Fruit fly (Drosophila melanogaster): Measurements from ENCODE around the gene CG15880.

Gene CG15880

DNA sequence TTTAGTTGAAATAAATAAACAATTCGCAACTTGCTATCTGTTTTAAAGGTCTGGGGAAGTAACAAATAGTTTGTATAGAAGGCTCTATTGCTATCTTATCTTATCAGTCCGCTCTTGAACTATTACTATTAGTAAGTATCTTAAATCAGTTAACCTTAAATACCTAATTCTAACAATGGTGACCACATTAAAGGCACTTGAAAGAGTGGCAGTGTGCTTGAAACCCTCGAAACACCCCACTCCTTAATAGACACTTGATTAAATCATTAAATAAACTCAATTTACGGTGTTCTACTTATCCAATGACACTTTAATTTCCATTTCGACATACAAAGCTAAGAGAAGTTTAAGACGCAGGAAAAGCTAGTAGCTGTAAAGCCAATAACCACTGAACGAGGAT lies 21.0 kb upstream of the CG15880 start:
- no peak for TF ChIP-seq CG8478 (optimal IDR thresholded peaks at IDR 0.05)

DNA sequence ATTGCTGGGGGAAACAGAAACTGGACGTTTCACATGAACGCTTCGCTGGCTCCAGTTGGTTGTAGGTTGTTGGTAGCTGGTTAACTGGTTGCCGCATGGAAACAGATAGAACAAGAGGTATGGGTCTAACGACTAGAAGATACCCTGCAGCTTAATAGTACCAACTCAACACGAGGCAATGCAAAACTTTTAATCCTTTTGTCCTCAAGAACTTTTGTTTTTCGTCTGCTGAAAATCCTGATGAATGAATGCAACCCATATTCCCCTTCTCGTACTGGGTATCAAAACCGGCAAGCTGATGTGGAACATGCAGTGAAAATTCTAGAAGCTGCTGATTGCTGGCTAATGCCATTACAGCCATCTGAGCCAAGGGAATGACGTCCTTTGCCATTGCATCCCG lies 20.2 kb upstream of the CG15880 start:
- TF ChIP-seq CG8478 (optimal IDR thresholded peaks at IDR 0.05) (no peak), psq (optimal IDR thresholded peaks at IDR 0.05) (no peak), EcR (GFP tag; optimal IDR thresholded peaks at IDR 0.05) (no peak), pan (optimal IDR thresholded peaks at IDR 0.05) (peak; percentile 56), Dll (optimal IDR thresholded peaks at IDR 0.05) (no peak), usp (GFP tag; optimal IDR thresholded peaks at IDR 0.05) (no peak)

DNA sequence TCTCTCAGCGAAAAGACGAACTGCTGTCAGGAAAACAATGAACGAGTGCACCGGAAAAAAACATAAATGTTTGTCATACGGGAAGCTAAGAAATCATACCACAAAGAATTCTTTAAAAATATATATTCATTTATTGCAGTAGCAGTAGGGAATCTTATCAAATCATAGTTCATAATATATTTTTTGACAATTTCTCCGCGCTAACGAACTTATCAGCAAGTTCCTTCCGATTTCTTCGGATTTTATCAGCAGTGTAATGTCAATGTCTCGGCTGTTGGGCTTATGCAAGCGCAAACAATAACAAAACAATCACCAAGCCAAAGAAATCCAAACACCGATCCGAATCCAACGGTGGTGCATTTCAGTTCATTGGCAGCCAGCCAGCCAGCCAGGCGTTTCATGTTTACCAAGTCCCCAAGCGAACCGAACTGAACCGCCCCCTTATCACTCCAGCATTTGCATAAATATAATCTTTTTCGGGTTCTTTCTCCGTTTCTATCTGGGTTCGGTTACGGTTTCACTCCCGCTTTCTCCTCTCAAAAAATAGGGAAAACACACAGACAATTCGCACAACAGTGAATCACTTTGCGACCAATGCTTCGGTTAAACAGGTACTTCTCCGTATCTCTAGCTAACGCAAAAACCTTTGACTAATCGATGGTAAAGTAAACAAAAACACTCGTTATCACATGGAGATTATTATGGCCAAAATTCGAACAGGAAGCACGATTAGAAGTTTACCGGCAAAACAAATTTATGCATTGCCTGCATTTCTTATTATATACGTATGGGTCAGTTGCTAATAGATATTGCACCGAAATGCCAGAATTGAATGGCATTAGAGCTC lies 10.0 kb upstream of the CG15880 start:
- TF ChIP-seq EcR (GFP tag; optimal IDR thresholded peaks at IDR 0.05) (no peak), usp (GFP tag; optimal IDR thresholded peaks at IDR 0.05) (no peak), CG8478 (optimal IDR thresholded peaks at IDR 0.05) (no peak), psq (optimal IDR thresholded peaks at IDR 0.05) (no peak), pan (optimal IDR thresholded peaks at IDR 0.05) (no peak), Dll (optimal IDR thresholded peaks at IDR 0.05) (no peak)

DNA sequence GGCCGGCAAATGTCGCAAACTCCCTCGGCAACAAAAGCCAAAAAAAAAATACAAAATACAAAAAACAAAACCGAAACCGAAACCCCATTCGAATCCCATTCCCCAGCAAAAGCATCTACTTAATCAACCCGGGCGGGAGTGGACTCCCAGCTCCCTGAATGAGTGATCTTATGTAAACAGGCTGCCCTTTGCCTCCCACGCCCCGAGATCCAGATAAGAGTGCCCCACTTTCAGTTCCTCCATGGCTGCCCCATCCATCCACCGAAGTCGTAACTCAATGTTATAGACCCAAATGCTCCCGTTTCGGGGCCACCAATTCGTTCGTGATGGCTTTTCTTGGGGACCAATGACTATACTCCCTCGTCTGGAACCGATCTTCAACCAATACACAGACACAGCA lies 9.3 kb upstream of the CG15880 start:
- TF ChIP-seq usp (GFP tag; optimal IDR thresholded peaks at IDR 0.05): no peak
- no peak for TF ChIP-seq EcR (GFP tag; optimal IDR thresholded peaks at IDR 0.05)
- no peak for TF ChIP-seq Dll (optimal IDR thresholded peaks at IDR 0.05)
- TF ChIP-seq pan (optimal IDR thresholded peaks at IDR 0.05): no peak

DNA sequence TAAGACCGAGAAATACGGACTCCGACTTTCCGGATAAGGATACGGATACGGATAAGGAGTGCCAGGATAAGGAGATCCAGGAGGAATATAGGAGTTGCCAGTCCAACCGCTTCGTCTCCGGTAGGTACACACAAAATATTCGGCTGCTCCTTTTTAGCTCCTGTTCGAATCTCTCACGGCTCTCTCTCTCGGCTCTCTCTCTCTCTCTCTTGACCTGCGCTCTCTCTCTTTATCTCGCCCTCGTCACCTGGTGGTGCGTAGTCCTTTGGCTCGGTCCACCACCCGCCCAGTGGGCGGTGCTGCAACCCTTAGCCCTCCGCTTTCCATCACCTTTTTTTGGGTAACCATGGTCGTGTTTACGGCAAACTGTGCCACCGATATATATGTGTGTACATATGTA lies 8.6 kb upstream of the CG15880 start:
- TF ChIP-seq CG8478 (optimal IDR thresholded peaks at IDR 0.05) (no peak), Dll (optimal IDR thresholded peaks at IDR 0.05) (peak; percentile 46)

DNA sequence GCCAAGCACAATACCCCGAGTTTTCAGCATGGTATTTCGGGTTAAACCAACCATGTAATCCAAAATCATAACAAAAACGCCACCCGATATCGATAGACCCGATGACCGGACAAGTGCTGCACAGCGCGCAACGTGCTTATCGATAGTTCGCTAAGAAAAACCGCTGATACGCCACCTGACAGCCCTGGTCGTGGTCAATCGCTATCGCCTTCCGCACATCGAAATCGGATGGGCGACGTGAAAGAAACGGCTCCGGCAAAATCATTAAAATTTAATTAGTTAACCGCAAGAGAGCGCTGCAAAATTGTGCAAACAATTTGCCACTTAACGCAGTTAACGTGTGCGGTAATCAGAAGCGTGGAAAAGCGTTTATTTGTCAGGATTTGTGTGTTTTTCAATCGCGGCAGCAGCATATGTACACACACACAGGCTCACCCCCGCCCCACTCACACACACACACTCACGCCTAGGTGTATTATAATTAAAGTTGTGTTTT lies 8.1 kb upstream of the CG15880 start, which contains the start of the genes CG3862 and dock:
Gene CG3862, minus strand, starts transcription at position 94 of the 496 bp plus-strand sequence.
Gene dock, plus strand, starts transcription at position 202 of the 496 bp plus-strand sequence.
- no peak for TF ChIP-seq pan (optimal IDR thresholded peaks at IDR 0.05)
- no peak for TF ChIP-seq CG8478 (optimal IDR thresholded peaks at IDR 0.05)
- no peak for TF ChIP-seq usp (GFP tag; optimal IDR thresholded peaks at IDR 0.05)
- no peak for TF ChIP-seq psq (optimal IDR thresholded peaks at IDR 0.05)
- no peak for TF ChIP-seq Dll (optimal IDR thresholded peaks at IDR 0.05)
- TF ChIP-seq EcR (GFP tag; optimal IDR thresholded peaks at IDR 0.05): no peak

DNA sequence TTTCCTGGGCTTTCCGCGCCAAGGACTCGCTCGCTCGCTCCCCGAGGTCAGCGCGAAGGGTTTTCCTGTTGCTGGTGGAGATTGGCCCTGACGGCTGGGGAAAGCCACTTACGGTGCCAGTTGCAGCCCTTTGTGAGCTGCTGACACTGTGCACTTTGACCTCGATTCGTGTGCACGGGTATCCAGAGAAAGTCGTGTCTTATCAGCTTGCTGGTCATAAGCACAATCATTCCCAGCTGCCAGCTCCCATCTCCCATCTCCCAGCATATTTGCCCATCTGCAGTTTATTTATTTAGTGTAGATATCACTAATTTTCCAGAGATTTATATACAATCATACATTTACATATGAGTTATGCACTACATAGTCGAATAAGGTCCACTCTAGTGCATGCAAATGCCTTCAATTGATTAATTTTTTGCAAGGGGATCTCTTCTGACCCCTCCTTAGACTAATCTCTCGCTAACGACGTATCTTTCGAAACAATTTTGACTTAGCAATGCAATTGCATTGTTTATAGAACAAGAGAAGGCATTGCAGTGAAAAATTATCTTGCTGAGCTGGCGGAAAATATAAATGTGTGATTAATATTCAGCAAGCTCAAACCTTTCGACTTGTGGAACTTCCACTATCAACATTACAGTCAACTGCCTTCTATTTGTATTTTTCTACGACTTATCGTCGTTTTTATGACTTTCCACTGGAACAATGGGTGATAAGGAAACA lies 4.4 kb upstream of the CG15880 start:
- TF ChIP-seq usp (GFP tag; optimal IDR thresholded peaks at IDR 0.05): no peak
- TF ChIP-seq psq (optimal IDR thresholded peaks at IDR 0.05): no peak
- no peak for TF ChIP-seq Dll (optimal IDR thresholded peaks at IDR 0.05)
- TF ChIP-seq CG8478 (optimal IDR thresholded peaks at IDR 0.05): no peak
- TF ChIP-seq pan (optimal IDR thresholded peaks at IDR 0.05): no peak
- TF ChIP-seq EcR (GFP tag; optimal IDR thresholded peaks at IDR 0.05): no peak

DNA sequence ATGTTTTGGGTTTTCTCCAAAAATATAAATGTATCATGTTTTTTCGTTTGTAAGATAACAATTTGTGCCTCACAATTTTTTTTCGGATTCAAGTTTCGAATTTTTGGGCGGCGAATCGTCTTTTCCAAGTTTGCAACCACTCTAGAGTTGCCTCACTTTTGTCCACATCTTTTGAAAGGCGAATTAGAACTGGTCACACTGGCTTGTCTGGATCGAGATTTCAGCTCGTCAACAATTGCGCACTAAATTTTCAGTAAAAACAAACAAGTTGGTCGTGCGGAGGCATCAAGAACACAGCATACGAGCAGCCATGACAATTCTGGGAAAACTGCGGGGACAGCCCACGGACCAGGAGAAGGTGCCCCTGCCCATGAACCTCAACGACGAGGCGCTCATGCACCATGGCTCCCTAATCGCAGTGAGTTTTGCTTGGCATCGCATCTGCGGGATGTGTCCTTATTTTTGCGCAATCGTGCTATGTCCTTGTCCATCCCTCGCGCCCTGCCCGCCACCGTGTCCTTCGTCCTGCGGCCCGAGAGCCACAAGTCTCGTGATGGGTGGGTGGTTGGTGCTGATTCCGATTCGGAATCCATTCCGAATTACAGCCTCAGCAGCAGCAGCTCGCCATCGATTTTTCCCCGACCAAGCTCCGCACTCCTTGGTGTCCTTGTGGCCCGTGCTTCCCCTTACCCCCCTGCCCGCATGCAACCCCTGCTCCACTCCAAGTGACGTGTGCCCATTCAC lies 3.7 kb upstream of the CG15880 start, which contains the start of gene CG3662:
Gene CG3662, plus strand, starts transcription at position 48 of the 744 bp plus-strand sequence.
- TF ChIP-seq Dll (optimal IDR thresholded peaks at IDR 0.05) (no peak), CG8478 (optimal IDR thresholded peaks at IDR 0.05) (no peak), EcR (GFP tag; optimal IDR thresholded peaks at IDR 0.05) (no peak), pan (optimal IDR thresholded peaks at IDR 0.05) (no peak), usp (GFP tag; optimal IDR thresholded peaks at IDR 0.05) (no peak), psq (optimal IDR thresholded peaks at IDR 0.05) (no peak)

DNA sequence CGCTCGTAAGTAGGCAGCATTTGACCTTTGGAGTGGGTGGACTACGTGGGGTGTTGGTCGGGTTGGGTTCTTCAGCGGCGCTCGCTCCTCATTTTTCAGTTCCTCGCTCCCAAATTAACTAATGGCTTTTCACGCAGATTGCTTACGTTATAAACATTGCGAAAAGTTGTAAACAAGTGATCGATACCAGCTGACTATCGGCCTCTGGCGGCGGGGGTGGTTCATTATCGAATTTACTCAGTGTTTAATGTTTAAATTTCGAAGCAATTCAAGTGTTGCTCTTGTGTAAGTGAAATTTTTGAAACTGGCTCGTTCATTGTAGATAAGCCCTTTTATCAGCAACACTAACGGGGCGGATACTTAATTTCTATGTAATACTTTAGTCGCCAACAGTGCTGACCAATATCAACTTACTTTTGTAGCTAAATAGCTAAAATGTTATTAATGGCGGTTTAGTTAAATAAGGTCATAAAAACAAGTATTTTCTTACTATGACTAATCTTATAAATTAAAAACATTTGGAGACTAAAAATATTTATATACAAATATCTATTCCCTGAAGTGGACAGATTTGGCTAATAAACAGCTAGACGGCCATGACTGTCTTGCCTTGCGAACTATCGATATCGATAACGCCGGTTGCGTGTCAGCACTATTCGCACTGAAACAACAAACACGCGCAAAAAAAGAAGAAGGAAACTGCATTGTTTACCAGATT lies 1.7 kb upstream of the CG15880 start, which contains the start of the genes PGAP2 and Clp:
Gene PGAP2, minus strand, starts transcription at position 194 of the 718 bp plus-strand sequence.
Gene Clp, plus strand, starts transcription at position 650 of the 718 bp plus-strand sequence.
- no peak for TF ChIP-seq CG8478 (optimal IDR thresholded peaks at IDR 0.05)
- TF ChIP-seq pan (optimal IDR thresholded peaks at IDR 0.05): no peak
- no peak for TF ChIP-seq EcR (GFP tag; optimal IDR thresholded peaks at IDR 0.05)
- no peak for TF ChIP-seq psq (optimal IDR thresholded peaks at IDR 0.05)
- no peak for TF ChIP-seq usp (GFP tag; optimal IDR thresholded peaks at IDR 0.05)
- TF ChIP-seq Dll (optimal IDR thresholded peaks at IDR 0.05): no peak

DNA sequence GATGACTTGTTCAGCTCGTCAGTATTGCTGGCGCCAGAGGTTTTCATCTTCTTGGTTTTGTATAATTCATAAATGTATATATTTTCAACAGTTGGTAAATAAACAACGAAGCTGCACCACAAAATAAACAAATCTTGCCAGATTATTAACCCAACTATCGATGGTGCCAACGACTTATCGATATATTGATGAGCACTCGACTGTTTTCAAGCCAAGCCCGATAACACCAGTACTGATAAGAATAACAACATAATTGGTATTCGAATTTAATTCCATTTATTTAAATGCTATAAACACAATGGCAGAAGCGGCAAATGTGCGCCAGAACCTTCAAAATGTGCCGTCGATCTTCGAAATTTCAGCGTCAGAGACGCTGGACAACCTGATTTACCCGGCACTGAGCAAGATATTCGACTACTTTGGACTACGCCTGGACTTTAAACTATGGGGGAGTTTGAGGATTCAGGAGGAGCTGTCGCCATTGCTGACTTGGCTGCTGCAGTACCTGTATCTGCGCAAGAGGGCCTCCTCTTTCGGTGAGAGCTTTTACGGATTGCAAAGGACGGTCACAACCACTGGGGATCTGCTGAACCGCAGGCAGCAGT lies 1.9 kb downstream of the CG15880 start, which contains the start of the genes Saf6 and Pex12:
Gene Saf6, minus strand, starts transcription at position 166 of the 605 bp plus-strand sequence.
Gene Pex12, plus strand, starts transcription at position 209 of the 605 bp plus-strand sequence.
- no peak for TF ChIP-seq usp (GFP tag; optimal IDR thresholded peaks at IDR 0.05)
- no peak for TF ChIP-seq pan (optimal IDR thresholded peaks at IDR 0.05)
- TF ChIP-seq Dll (optimal IDR thresholded peaks at IDR 0.05): no peak
- no peak for TF ChIP-seq CG8478 (optimal IDR thresholded peaks at IDR 0.05)
- no peak for TF ChIP-seq EcR (GFP tag; optimal IDR thresholded peaks at IDR 0.05)
- no peak for TF ChIP-seq psq (optimal IDR thresholded peaks at IDR 0.05)

All from whole organism.